Worm (Caenorhabditis elegans) whole organism, L1 larva: ENCODE measurements around the gene ges-1.

Source experiments
- alr-1 ChIP-seq: fragments of 200-800 bp; sonication (Bioruptor generic); optimal IDR thresholded peaks from 2 replicates; lab custom pipeline; 2018; ENCODE audit warnings: borderline replicate concordance, mild to moderate bottlenecking, missing genetic modification characterization, missing compliant biosample characterization
- ama-1 ChIP-seq: fragments of 150-350 bp; optimal IDR thresholded peaks from 2 replicates; lab custom pipeline; 2014
- blmp-1 ChIP-seq: fragments of 150-350 bp; optimal IDR thresholded peaks from 2 replicates; lab custom pipeline; 2014; ENCODE audit warnings: missing biosample characterization, missing genetic modification characterization
- ceh-82 ChIP-seq, 3 experiments: fragments of 150-350 bp in 1 of 3; sonication (generic microtip) in 2 of 3; optimal IDR thresholded peaks; 2 replicates each; lab custom pipeline; 2014 to 2017; ENCODE audit warnings: missing biosample characterization in 3 of 3, missing genetic modification characterization in 3 of 3
- ces-1 ChIP-seq: fragments of 150-350 bp; optimal IDR thresholded peaks from 2 replicates; lab custom pipeline; 2014; ENCODE audit warnings: missing biosample characterization, missing genetic modification reagents, missing genetic modification characterization
- egl-27 ChIP-seq, 2 experiments: fragments of 150-350 bp in 1 of 2; sonication (generic microtip); optimal IDR thresholded peaks; 3 replicates each; lab custom pipeline; 2017 to 2018; ENCODE audit warnings: missing biosample characterization in 2 of 2, missing genetic modification characterization in 2 of 2, missing genetic modification reagents in 2 of 2
- lin-13 ChIP-seq: fragments of 150-350 bp; optimal IDR thresholded peaks from 2 replicates; lab custom pipeline; 2014; ENCODE audit warnings: missing biosample characterization, missing genetic modification reagents, missing genetic modification characterization
- nhr-28 ChIP-seq: fragments of 150-350 bp; optimal IDR thresholded peaks from 2 replicates; lab custom pipeline; 2014; ENCODE audit warnings: missing biosample characterization, missing genetic modification characterization
- nhr-76 ChIP-seq: sonication (generic microtip); optimal IDR thresholded peaks from 2 replicates; lab custom pipeline; 2017; ENCODE audit warnings: missing biosample characterization, missing genetic modification characterization
- pag-3 ChIP-seq: sonication (generic microtip); optimal IDR thresholded peaks from 2 replicates; lab custom pipeline; 2017; ENCODE audit warnings: missing genetic modification characterization, mild to moderate bottlenecking, missing compliant biosample characterization, antibody characterized with exemption, borderline replicate concordance; ENCODE audit not compliant: insufficient read depth
- rnt-1 ChIP-seq: sonication (generic microtip); optimal IDR thresholded peaks from 2 replicates; lab custom pipeline; 2016; ENCODE audit warnings: mild to moderate bottlenecking, missing genetic modification characterization, moderate library complexity, missing compliant biosample characterization
- unc-30 ChIP-seq: sonication (generic microtip); optimal IDR thresholded peaks from 2 replicates; lab custom pipeline; 2017; ENCODE audit warnings: missing biosample characterization, missing genetic modification characterization
- unc-62 ChIP-seq: fragments of 150-350 bp; optimal IDR thresholded peaks from 2 replicates; lab custom pipeline; 2014; ENCODE audit warnings: missing biosample characterization, missing genetic modification reagents, missing genetic modification characterization

- TF ChIP-seq pag-3 (no peak), ceh-82 (tag; optimal IDR thresholded peaks at IDR 0.05; lab: Kevin White, UChicago) (no peak), alr-1 (tag; lab: Kevin White, UChicago) (no peak), nhr-76 (no peak), lin-13 (GFP tag; lab: Kevin White, UChicago) (no peak), rnt-1 (tag; lab: Kevin White, UChicago) (no peak), egl-27 (tag; optimal IDR thresholded peaks at IDR 0.05; lab: Kevin White, UChicago) (no peak), ces-1 (GFP tag; lab: Kevin White, UChicago) (no peak), ama-1 (lab: Kevin White, UChicago) (no peak), unc-62 (GFP tag; lab: Kevin White, UChicago) (no peak), blmp-1 (tag; lab: Kevin White, UChicago) (no peak), unc-30 (tag; lab: Kevin White, UChicago) (no peak), nhr-28 (no peak)
Measured at ce11 chrV:1442042-1442441, 10.1 kb upstream of the ges-1 start, which contains the start of gene cnc-11.
